6 worm cellular contexts compared by ENCODE assay signal in genomic region chrIII:10534191-10534590, ce11.
A peak's percentile ranks its signal among the peaks of the same experiment; 100 is the strongest.
TF ChIP-seq lines count a peak whose summit lies in the region.

No protein-coding gene starts in this region.

TF ChIP-seq in whole organism, L1 larva, 84 proteins besides CTCF, POLR2A, EP300 and RAD21 (continues in another document):
- TF ChIP-seq fkh-4 (tag; optimal IDR thresholded peaks at IDR 0.05; lab: Kevin White, UChicago; ENCODE audit: borderline replicate concordance) (no peak), nhr-47 (tag; optimal IDR thresholded peaks at IDR 0.05; lab: Kevin White, UChicago) (no peak), lir-3 (tag; optimal IDR thresholded peaks at IDR 0.05; lab: Kevin White, UChicago; ENCODE audit: poor library complexity) (no peak), grh-1 (GFP tag; IDR thresholded peaks at IDR 0.05; lab: Robert Waterston, UW) (0 out of 2 replicates have a peak, but pooled peaks have one; percentile 50), snpc-4 (tag; optimal IDR thresholded peaks at IDR 0.05; lab: Kevin White, UChicago) (no peak), vab-15 (tag; optimal IDR thresholded peaks at IDR 0.05; lab: Kevin White, UChicago) (no peak), alr-1 (tag; optimal IDR thresholded peaks at IDR 0.05; lab: Kevin White, UChicago; ENCODE audit: borderline replicate concordance) (no peak), skn-1 (tag; optimal IDR thresholded peaks at IDR 0.05; lab: Kevin White, UChicago) (no peak), nhr-77 (tag; optimal IDR thresholded peaks at IDR 0.05; lab: Kevin White, UChicago) (no peak), efl-1 (optimal IDR thresholded peaks at IDR 0.05; lab: Kevin White, UChicago) (no peak), efl-1 (GFP tag; optimal IDR thresholded peaks at IDR 0.05 in 1 of 2; lab: Kevin White, UChicago) (peak in 1 of 2 experiments; percentile 64), lin-14 (GFP tag; optimal IDR thresholded peaks at IDR 0.05; lab: Kevin White, UChicago) (peak; percentile 70), nhr-237 (tag; optimal IDR thresholded peaks at IDR 0.05; lab: Kevin White, UChicago) (no peak), snu-23 (GFP tag; optimal IDR thresholded peaks at IDR 0.05; lab: Kevin White, UChicago) (peak; percentile 29), isw-1 (GFP tag; IDR thresholded peaks at IDR 0.05; lab: Robert Waterston, UW) (no peak)

TF ChIP-seq in whole organism, L2 larva, 48 proteins besides CTCF, POLR2A, EP300 and RAD21 (continues in another document):
- TF ChIP-seq zag-1 (tag; optimal IDR thresholded peaks at IDR 0.05; lab: Kevin White, UChicago), result no peak
- TF ChIP-seq ceh-82 (tag; optimal IDR thresholded peaks at IDR 0.05; lab: Kevin White, UChicago), result no peak
- no peak for TF ChIP-seq elt-1 (tag; optimal IDR thresholded peaks at IDR 0.05; lab: Kevin White, UChicago)
- TF ChIP-seq nhr-6 (tag; optimal IDR thresholded peaks at IDR 0.05; lab: Kevin White, UChicago), result no peak
- TF ChIP-seq C34F6.9 (tag; optimal IDR thresholded peaks at IDR 0.05; lab: Kevin White, UChicago), result no peak
- TF ChIP-seq nhr-25 (tag; optimal IDR thresholded peaks at IDR 0.05; lab: Kevin White, UChicago), result peak; percentile 58
- TF ChIP-seq nhr-21 (tag; optimal IDR thresholded peaks at IDR 0.05; lab: Kevin White, UChicago), result peak; percentile 73
- TF ChIP-seq mdl-1 (tag; optimal IDR thresholded peaks at IDR 0.05; lab: Kevin White, UChicago), result peak; percentile 72 to 81
- TF ChIP-seq sma-9 (GFP tag; optimal IDR thresholded peaks at IDR 0.05; lab: Kevin White, UChicago), result peak; percentile 76
- TF ChIP-seq sma-9 (tag; optimal IDR thresholded peaks at IDR 0.05; lab: Kevin White, UChicago), result no peak
- peak; percentile 43 for TF ChIP-seq ama-1 (optimal IDR thresholded peaks at IDR 0.05; lab: Kevin White, UChicago)
- no peak for TF ChIP-seq unc-55 (GFP tag; optimal IDR thresholded peaks at IDR 0.05; lab: Kevin White, UChicago)
- no peak for TF ChIP-seq nhr-12 (tag; optimal IDR thresholded peaks at IDR 0.05; lab: Kevin White, UChicago)
- TF ChIP-seq egl-27 (tag; optimal IDR thresholded peaks at IDR 0.05; lab: Kevin White, UChicago), result no peak
- no peak for TF ChIP-seq R02D3.7 (tag; optimal IDR thresholded peaks at IDR 0.05; lab: Kevin White, UChicago)
- TF ChIP-seq nhr-129 (tag; optimal IDR thresholded peaks at IDR 0.05; lab: Kevin White, UChicago), result peak; percentile 88

TF ChIP-seq in whole organism, L3 larva, 47 proteins besides CTCF, POLR2A, EP300 and RAD21:
- TF ChIP-seq elt-2 (tag; optimal IDR thresholded peaks at IDR 0.05; lab: Kevin White, UChicago) (peak; percentile 96), mdl-1 (tag; optimal IDR thresholded peaks at IDR 0.05; lab: Kevin White, UChicago) (peak; percentile 56), ceh-28 (tag; optimal IDR thresholded peaks at IDR 0.05; lab: Kevin White, UChicago) (no peak), pqm-1 (tag; optimal IDR thresholded peaks at IDR 0.05; lab: Kevin White, UChicago) (peak; percentile 6), nhr-23 (tag; optimal IDR thresholded peaks at IDR 0.05; lab: Kevin White, UChicago) (peak; percentile 71), nhr-43 (tag; optimal IDR thresholded peaks at IDR 0.05; lab: Kevin White, UChicago; ENCODE audit: poor library complexity, severe bottlenecking) (peak; percentile 84), lsy-12 (tag; optimal IDR thresholded peaks at IDR 0.05; lab: Kevin White, UChicago) (peak; percentile 55), elt-3 (tag; optimal IDR thresholded peaks at IDR 0.05; lab: Kevin White, UChicago) (peak in 1 of 3 experiments; percentile 67), ama-1 (optimal IDR thresholded peaks at IDR 0.05; lab: Kevin White, UChicago) (peak; percentile 64), nfya-1 (tag; optimal IDR thresholded peaks at IDR 0.05; lab: Kevin White, UChicago; ENCODE audit: insufficient read depth) (peak; percentile 35), ceh-82 (tag; optimal IDR thresholded peaks at IDR 0.05; lab: Kevin White, UChicago) (no peak), nhr-25 (tag; optimal IDR thresholded peaks at IDR 0.05; lab: Kevin White, UChicago) (peak; percentile 51), ztf-4 (tag; optimal IDR thresholded peaks at IDR 0.05; lab: Kevin White, UChicago) (no peak)

TF ChIP-seq in whole organism, L4 larva, 104 proteins besides CTCF, POLR2A, EP300 and RAD21 (continues in another document):
- no peak for TF ChIP-seq ceh-44 (GFP tag; IDR thresholded peaks at IDR 0.05; lab: Robert Waterston, UW)
- TF ChIP-seq lim-7 (GFP tag; IDR thresholded peaks at IDR 0.05; lab: Robert Waterston, UW), result no peak
- peak; percentile 35 for TF ChIP-seq pqm-1 (tag; optimal IDR thresholded peaks at IDR 0.05; lab: Kevin White, UChicago)
- TF ChIP-seq saeg-2 (GFP tag; IDR thresholded peaks at IDR 0.05; lab: Robert Waterston, UW), result 0 out of 2 replicates have a peak, but pooled peaks have one; percentile 44
- no peak for TF ChIP-seq nhr-111 (GFP tag; optimal IDR thresholded peaks at IDR 0.05; lab: Kevin White, UChicago)
- peak; percentile 73 for TF ChIP-seq mxl-2 (GFP tag; conservative IDR thresholded peaks at IDR 0.05; lab: Robert Waterston, UW)
- TF ChIP-seq hlh-11 (tag; optimal IDR thresholded peaks at IDR 0.05; lab: Kevin White, UChicago), result peak; percentile 97
- TF ChIP-seq snpc-4 (tag; optimal IDR thresholded peaks at IDR 0.05; lab: Kevin White, UChicago), result no peak
- no peak for TF ChIP-seq ceh-62 (tag; optimal IDR thresholded peaks at IDR 0.05; lab: Kevin White, UChicago)
- TF ChIP-seq hlh-30 (tag; optimal IDR thresholded peaks at IDR 0.05; lab: Kevin White, UChicago; ENCODE audit: insufficient read depth), result peak; percentile 80
- TF ChIP-seq aly-2 (tag; optimal IDR thresholded peaks at IDR 0.05; lab: Kevin White, UChicago), result no peak
- no peak for TF ChIP-seq F44E2.7 (GFP tag; IDR thresholded peaks at IDR 0.05; lab: Robert Waterston, UW)
- no peak for TF ChIP-seq unc-130 (GFP tag; optimal IDR thresholded peaks at IDR 0.05; lab: Kevin White, UChicago)
- no peak for TF ChIP-seq daf-19 (GFP tag; conservative IDR thresholded peaks at IDR 0.05; lab: Robert Waterston, UW)
- TF ChIP-seq zfp-2 (tag; optimal IDR thresholded peaks at IDR 0.05; lab: Kevin White, UChicago), result no peak
- TF ChIP-seq ZK546.5 (tag; optimal IDR thresholded peaks at IDR 0.05; lab: Kevin White, UChicago), result no peak
- no peak for TF ChIP-seq F26F4.8 (GFP tag; conservative IDR thresholded peaks at IDR 0.05; lab: Robert Waterston, UW)
- peak; percentile 74 to 91 for TF ChIP-seq mdl-1 (tag; optimal IDR thresholded peaks at IDR 0.05; lab: Kevin White, UChicago)

TF ChIP-seq in whole organism, late embryonic, 69 proteins besides CTCF, POLR2A, EP300 and RAD21:
- TF ChIP-seq F13H6.1 (tag; optimal IDR thresholded peaks at IDR 0.05; lab: Kevin White, UChicago), result no peak
- peak; percentile 57 for TF ChIP-seq elt-2 (tag; optimal IDR thresholded peaks at IDR 0.05; lab: Kevin White, UChicago)

TF ChIP-seq in whole organism, young adult, 124 proteins besides CTCF, POLR2A, EP300 and RAD21 (continues in another document):
- TF ChIP-seq K11D2.4 (GFP tag; IDR thresholded peaks at IDR 0.05; lab: Robert Waterston, UW), result peak; percentile 46; the same call in 1 of the 2 replicates
- TF ChIP-seq tbp1 (GFP tag; optimal IDR thresholded peaks at IDR 0.05; lab: Kevin White, UChicago), result peak; percentile 60
- peak; percentile 79 for TF ChIP-seq lin-26 (GFP tag; IDR thresholded peaks at IDR 0.05; lab: Robert Waterston, UW)
- TF ChIP-seq pbrm-1 (GFP tag; IDR thresholded peaks at IDR 0.05; lab: Robert Waterston, UW), result peak; percentile 66
- TF ChIP-seq snpc-4 (GFP tag; optimal IDR thresholded peaks at IDR 0.05; lab: Kevin White, UChicago), result no peak
- peak in 1 of 4 experiments; percentile 0 for TF ChIP-seq snpc-4 (tag; optimal IDR thresholded peaks at IDR 0.05; lab: Kevin White, UChicago)
- TF ChIP-seq atf-7 (tag; optimal IDR thresholded peaks at IDR 0.05; lab: Kevin White, UChicago), result peak; percentile 93
- peak; percentile 13 for TF ChIP-seq ceh-27 (GFP tag; optimal IDR thresholded peaks at IDR 0.05; lab: Kevin White, UChicago)
- TF ChIP-seq nfya-1 (tag; optimal IDR thresholded peaks at IDR 0.05; lab: Kevin White, UChicago; ENCODE audit: borderline replicate concordance, insufficient read depth), result no peak
- peak; percentile 38; the same call in 1 of the 2 replicates for TF ChIP-seq egrh-3 (GFP tag; IDR thresholded peaks at IDR 0.05; lab: Robert Waterston, UW)
- TF ChIP-seq gei-17 (GFP tag; optimal IDR thresholded peaks at IDR 0.05; lab: Kevin White, UChicago), result no peak
- 0 out of 2 replicates have a peak, but pooled peaks have one; percentile 70 for TF ChIP-seq cebp-2 (GFP tag; IDR thresholded peaks at IDR 0.05; lab: Robert Waterston, UW)
- no peak for TF ChIP-seq D2030.7 (GFP tag; IDR thresholded peaks at IDR 0.05; lab: Robert Waterston, UW)
- TF ChIP-seq mcd-1 (GFP tag; IDR thresholded peaks at IDR 0.05; lab: Robert Waterston, UW), result peak; percentile 64
- peak in 1 of 2 experiments; percentile 74 for TF ChIP-seq let-607 (tag; optimal IDR thresholded peaks at IDR 0.05; lab: Kevin White, UChicago)
- peak; percentile 7 for TF ChIP-seq lin-40 (tag; optimal IDR thresholded peaks at IDR 0.05; lab: Kevin White, UChicago)
- peak; percentile 65 for TF ChIP-seq ama-1 (optimal IDR thresholded peaks at IDR 0.05; lab: Kevin White, UChicago)
- TF ChIP-seq ama-1 (GFP tag; optimal IDR thresholded peaks at IDR 0.05; lab: Kevin White, UChicago), result no peak
- TF ChIP-seq ztf-3 (GFP tag; optimal IDR thresholded peaks at IDR 0.05; lab: Kevin White, UChicago), result peak; percentile 8
- TF ChIP-seq ets-4 (GFP tag; optimal IDR thresholded peaks at IDR 0.05; lab: Kevin White, UChicago), result peak; percentile 50
- TF ChIP-seq egl-44 (GFP tag; IDR thresholded peaks at IDR 0.05; lab: Robert Waterston, UW), result 0 out of 2 replicates have a peak, but pooled peaks have one; percentile 59
- peak; percentile 66; the same call in 1 of the 2 replicates for TF ChIP-seq Y53G8AR.9 (GFP tag; conservative IDR thresholded peaks at IDR 0.05; lab: Robert Waterston, UW)
- no peak for TF ChIP-seq nhr-27 (tag; optimal IDR thresholded peaks at IDR 0.05; lab: Kevin White, UChicago)
- TF ChIP-seq ztf-22 (GFP tag; optimal IDR thresholded peaks at IDR 0.05; lab: Kevin White, UChicago), result peak; percentile 79
- 0 out of 2 replicates have a peak, but pooled peaks have one; percentile 29 for TF ChIP-seq ekl-4 (GFP tag; IDR thresholded peaks at IDR 0.05; lab: Robert Waterston, UW)
- TF ChIP-seq repo-1 (tag; optimal IDR thresholded peaks at IDR 0.05; lab: Kevin White, UChicago), result peak; percentile 73
- peak; percentile 60 for TF ChIP-seq nhr-80 (tag; optimal IDR thresholded peaks at IDR 0.05; lab: Kevin White, UChicago)
- no peak for TF ChIP-seq F52B5.7 (tag; optimal IDR thresholded peaks at IDR 0.05; lab: Kevin White, UChicago)
- TF ChIP-seq somi-1 (GFP tag; optimal IDR thresholded peaks at IDR 0.05; lab: Kevin White, UChicago), result peak; percentile 59
- TF ChIP-seq chd-7 (tag; optimal IDR thresholded peaks at IDR 0.05; lab: Kevin White, UChicago), result peak; percentile 77
- no peak for TF ChIP-seq K12H6.12 (tag; optimal IDR thresholded peaks at IDR 0.05; lab: Kevin White, UChicago)
- TF ChIP-seq F39B2.1 (GFP tag; IDR thresholded peaks at IDR 0.05; lab: Robert Waterston, UW), result no peak
- TF ChIP-seq unc-130 (GFP tag; optimal IDR thresholded peaks at IDR 0.05; lab: Kevin White, UChicago), result no peak
